Worm (Caenorhabditis elegans) whole organism, L3 larva: ENCODE measurements around the gene gst-28.

Experiments
- R02D3.7 ChIP-seq: fragments of 150-350 bp; optimal IDR thresholded peaks from 2 replicates; lab custom pipeline; 2014; ENCODE audit warnings: missing biosample characterization, missing genetic modification characterization
- aly-2 ChIP-seq: fragments of 150-350 bp; optimal IDR thresholded peaks from 2 replicates; lab custom pipeline; 2014; ENCODE audit warnings: missing biosample characterization, missing genetic modification characterization
- ama-1 ChIP-seq: fragments of 150-350 bp; optimal IDR thresholded peaks from 2 replicates; lab custom pipeline; 2018
- ceh-16 ChIP-seq: sonication (generic microtip); optimal IDR thresholded peaks from 2 replicates; lab custom pipeline; 2017; ENCODE audit warnings: missing biosample characterization, missing genetic modification characterization
- ceh-28 ChIP-seq: fragments of 150-350 bp; optimal IDR thresholded peaks from 2 replicates; lab custom pipeline; 2014; ENCODE audit warnings: missing biosample characterization, missing genetic modification reagents, missing genetic modification characterization
- ceh-82 ChIP-seq: fragments of 150-350 bp; optimal IDR thresholded peaks from 2 replicates; lab custom pipeline; 2014; ENCODE audit warnings: missing biosample characterization, missing genetic modification characterization
- ceh-9 ChIP-seq: sonication (generic microtip); optimal IDR thresholded peaks from 2 replicates; lab custom pipeline; 2018; ENCODE audit warnings: missing biosample characterization, missing genetic modification characterization
- daf-12 ChIP-seq: fragments of 150-350 bp; optimal IDR thresholded peaks from 2 replicates; lab custom pipeline; 2014; ENCODE audit warnings: missing biosample characterization, missing genetic modification reagents, missing genetic modification characterization
- egl-27 ChIP-seq: sonication (generic microtip); optimal IDR thresholded peaks from 4 replicates; lab custom pipeline; 2017; ENCODE audit warnings: missing biosample characterization, missing genetic modification reagents, missing genetic modification characterization
- egl-5 ChIP-seq: fragments of 150-350 bp; optimal IDR thresholded peaks from 2 replicates; lab custom pipeline; 2017; ENCODE audit warnings: missing biosample characterization, missing genetic modification reagents, missing genetic modification characterization, inconsistent platforms
- elt-1 ChIP-seq: fragments of 150-350 bp; optimal IDR thresholded peaks from 2 replicates; lab custom pipeline; 2014; ENCODE audit warnings: missing biosample characterization, missing genetic modification characterization
- elt-2 ChIP-seq: sonication (generic microtip); optimal IDR thresholded peaks from 2 replicates; lab custom pipeline; 2016; ENCODE audit warnings: missing genetic modification reagents, mild to moderate bottlenecking, missing genetic modification characterization, missing compliant biosample characterization
- elt-3 ChIP-seq, 3 experiments: fragments of 150-350 bp in 1 of 3; sonication (generic microtip) in 2 of 3; optimal IDR thresholded peaks; 2 replicates in 2 of 3; 4 replicates in 1 of 3; lab custom pipeline; 2014 to 2017; ENCODE audit warnings: missing biosample characterization in 3 of 3, missing genetic modification characterization in 3 of 3
- eor-1 ChIP-seq, 2 experiments: fragments of 150-350 bp; optimal IDR thresholded peaks; 2 replicates each; lab custom pipeline; 2014 to 2018; ENCODE audit warnings: missing biosample characterization in 2 of 2, missing genetic modification characterization in 2 of 2
- fkh-10 ChIP-seq: sonication (generic microtip); optimal IDR thresholded peaks from 2 replicates; lab custom pipeline; 2017; ENCODE audit warnings: missing biosample characterization, missing genetic modification reagents, missing genetic modification characterization
- hmg-11 ChIP-seq: sonication (generic microtip); optimal IDR thresholded peaks from 2 replicates; lab custom pipeline; 2016; ENCODE audit warnings: missing genetic modification characterization, missing compliant biosample characterization
- jun-1 ChIP-seq: fragments of 150-350 bp; optimal IDR thresholded peaks from 2 replicates; lab custom pipeline; 2014; ENCODE audit warnings: missing biosample characterization, missing genetic modification reagents, missing genetic modification characterization
- lin-15B ChIP-seq: fragments of 150-350 bp; optimal IDR thresholded peaks from 2 replicates; lab custom pipeline; 2014; ENCODE audit warnings: missing biosample characterization, missing genetic modification characterization
- lin-39 ChIP-seq: fragments of 150-350 bp; optimal IDR thresholded peaks from 2 replicates; lab custom pipeline; 2018; ENCODE audit warnings: missing biosample characterization, missing genetic modification reagents, missing genetic modification characterization
- lsy-12 ChIP-seq: sonication (generic microtip); optimal IDR thresholded peaks from 2 replicates; lab custom pipeline; 2016; ENCODE audit warnings: mild to moderate bottlenecking, missing genetic modification characterization, missing compliant biosample characterization
- mdl-1 ChIP-seq: fragments of 150-350 bp; optimal IDR thresholded peaks from 2 replicates; lab custom pipeline; 2014; ENCODE audit warnings: missing biosample characterization, missing genetic modification characterization
- nfya-1 ChIP-seq: sonication (generic microtip); optimal IDR thresholded peaks from 2 replicates; lab custom pipeline; 2017; ENCODE audit warnings: missing genetic modification characterization, mild to moderate bottlenecking, missing compliant biosample characterization, antibody characterized with exemption, moderate library complexity; ENCODE audit not compliant: insufficient read depth
- nhr-23 ChIP-seq: fragments of 150-350 bp; optimal IDR thresholded peaks from 2 replicates; lab custom pipeline; 2014; ENCODE audit warnings: missing biosample characterization, missing genetic modification reagents, missing genetic modification characterization
- nhr-237 ChIP-seq: fragments of 150-350 bp; optimal IDR thresholded peaks from 2 replicates; lab custom pipeline; 2014; ENCODE audit warnings: missing biosample characterization, missing genetic modification characterization
- nhr-25 ChIP-seq: sonication (generic microtip); optimal IDR thresholded peaks from 2 replicates; lab custom pipeline; 2017; ENCODE audit warnings: missing biosample characterization, missing genetic modification characterization
- nhr-28 ChIP-seq: fragments of 150-350 bp; optimal IDR thresholded peaks from 2 replicates; lab custom pipeline; 2014; ENCODE audit warnings: missing biosample characterization, missing genetic modification characterization
- nhr-43 ChIP-seq: sonication (generic microtip); optimal IDR thresholded peaks from 2 replicates; lab custom pipeline; 2016; ENCODE audit warnings: mild to moderate bottlenecking, missing genetic modification characterization, missing compliant biosample characterization; ENCODE audit not compliant: poor library complexity, severe bottlenecking
- nhr-67 ChIP-seq: fragments of 150-350 bp; optimal IDR thresholded peaks from 2 replicates; lab custom pipeline; 2014; ENCODE audit warnings: missing biosample characterization, missing genetic modification characterization
- nhr-77 ChIP-seq: fragments of 150-350 bp; optimal IDR thresholded peaks from 2 replicates; lab custom pipeline; 2014; ENCODE audit warnings: missing biosample characterization, missing genetic modification characterization
- pha-4 ChIP-seq: fragments of 150-350 bp; optimal IDR thresholded peaks from 2 replicates; lab custom pipeline; 2014; ENCODE audit warnings: missing biosample characterization, missing genetic modification reagents, missing genetic modification characterization
- sea-2 ChIP-seq: fragments of 150-350 bp; sonication (generic microtip); optimal IDR thresholded peaks from 4 replicates; lab custom pipeline; 2014; ENCODE audit warnings: missing biosample characterization, missing genetic modification reagents, missing genetic modification characterization
- skn-1 ChIP-seq: fragments of 150-350 bp; optimal IDR thresholded peaks from 2 replicates; lab custom pipeline; 2014; ENCODE audit warnings: missing biosample characterization, missing genetic modification characterization
- snpc-4 ChIP-seq: fragments of 150-350 bp; optimal IDR thresholded peaks from 2 replicates; lab custom pipeline; 2014; ENCODE audit warnings: missing biosample characterization, missing genetic modification characterization
- tbx-2 ChIP-seq: sonication (generic microtip); optimal IDR thresholded peaks from 2 replicates; lab custom pipeline; 2016; ENCODE audit warnings: mild to moderate bottlenecking, missing genetic modification characterization, missing compliant biosample characterization
- unc-39 ChIP-seq: sonication (generic microtip); optimal IDR thresholded peaks from 4 replicates; lab custom pipeline; 2017; ENCODE audit warnings: missing biosample characterization, missing genetic modification characterization
- zag-1 ChIP-seq: fragments of 150-350 bp; optimal IDR thresholded peaks from 2 replicates; lab custom pipeline; 2014; ENCODE audit warnings: missing biosample characterization, missing genetic modification characterization
- ztf-11 ChIP-seq: fragments of 150-350 bp; optimal IDR thresholded peaks from 2 replicates; lab custom pipeline; 2014; ENCODE audit warnings: missing biosample characterization, missing genetic modification characterization

The gst-28 gene

ce11 chrII:15190971-15191370, 23.6 kb upstream of the gst-28 start:
- TF ChIP-seq jun-1 (tag; lab: Kevin White, UChicago) (no peak), elt-2 (tag; lab: Kevin White, UChicago) (peak; percentile 68), pha-4 (peak; percentile 35)
- TF ChIP-seq, all 47 proteins: peak for 2

ce11 chrII:15189956-15190355, 22.6 kb upstream of the gst-28 start:
- TF ChIP-seq ceh-16 (tag; lab: Kevin White, UChicago) (no peak), skn-1 (tag; lab: Kevin White, UChicago) (peak; percentile 52), nfya-1 (tag; lab: Kevin White, UChicago) (peak; percentile 43), elt-3 (tag; optimal IDR thresholded peaks at IDR 0.05; lab: Kevin White, UChicago) (no peak), lin-39 (tag; lab: Kevin White, UChicago) (peak; percentile 65), fkh-10 (GFP tag; lab: Kevin White, UChicago) (peak; percentile 11), tbx-2 (no peak), pha-4 (peak; percentile 55), hmg-11 (tag; lab: Kevin White, UChicago) (peak; percentile 72), eor-1 (tag; optimal IDR thresholded peaks at IDR 0.05; lab: Kevin White, UChicago) (no peak)
- TF ChIP-seq, all 47 proteins: peak for 6

ce11 chrII:15185289-15185688, 17.9 kb upstream of the gst-28 start, which contains the start of gene gst-35:
TSS of gene gst-35 (minus strand) at chrII:15185389.
- TF ChIP-seq zag-1 (tag; lab: Kevin White, UChicago): no peak
- TF ChIP-seq ceh-28 (tag; lab: Kevin White, UChicago): no peak
- no peak for TF ChIP-seq elt-2 (tag; lab: Kevin White, UChicago)
- no peak for TF ChIP-seq tbx-2
- TF ChIP-seq nhr-67: no peak
- no peak for TF ChIP-seq nhr-43
- TF ChIP-seq mdl-1: no peak
- no peak for TF ChIP-seq elt-1 (tag; lab: Kevin White, UChicago)
- TF ChIP-seq skn-1 (tag; lab: Kevin White, UChicago): no peak
- no peak for TF ChIP-seq ztf-11

ce11 chrII:15183139-15183538, 15.8 kb upstream of the gst-28 start, which contains the start of gene gst-34:
TSS of gene gst-34 (minus strand) at chrII:15183239.
- TF ChIP-seq unc-39 (tag; lab: Kevin White, UChicago) (no peak), ama-1 (no peak), egl-27 (tag; lab: Kevin White, UChicago) (no peak), snpc-4 (no peak), nhr-23 (tag; lab: Kevin White, UChicago) (no peak), jun-1 (tag; lab: Kevin White, UChicago) (no peak), egl-5 (tag; lab: Kevin White, UChicago) (no peak), lsy-12 (tag; lab: Kevin White, UChicago) (no peak)

ce11 chrII:15178494-15178893, 11.1 kb upstream of the gst-28 start, which contains the start of gene gst-32:
TSS of gene gst-32 (minus strand) at chrII:15178594.
- no peak for TF ChIP-seq nfya-1 (tag; lab: Kevin White, UChicago)
- TF ChIP-seq ceh-28 (tag; lab: Kevin White, UChicago): no peak
- no peak for TF ChIP-seq jun-1 (tag; lab: Kevin White, UChicago)
- no peak for TF ChIP-seq pha-4
- no peak for TF ChIP-seq lin-39 (tag; lab: Kevin White, UChicago)
- TF ChIP-seq snpc-4: no peak
- TF ChIP-seq ceh-82 (tag; lab: Kevin White, UChicago): no peak
- TF ChIP-seq skn-1 (tag; lab: Kevin White, UChicago): no peak
- no peak for TF ChIP-seq R02D3.7 (tag; lab: Kevin White, UChicago)
- TF ChIP-seq nhr-28 (tag; lab: Kevin White, UChicago): no peak
- TF ChIP-seq nhr-67: no peak
- TF ChIP-seq nhr-25: no peak
- no peak for TF ChIP-seq daf-12 (tag; lab: Kevin White, UChicago)
- TF ChIP-seq mdl-1: no peak
- TF ChIP-seq zag-1 (tag; lab: Kevin White, UChicago): no peak
- no peak for TF ChIP-seq sea-2 (GFP tag; lab: Kevin White, UChicago)

ce11 chrII:15175643-15176042, 8.3 kb upstream of the gst-28 start, which contains the start of gene Y53F4B.36:
TSS of gene Y53F4B.36 (plus strand) at chrII:15175943.
- no peak for TF ChIP-seq lin-15B
- TF ChIP-seq nhr-25: no peak
- TF ChIP-seq elt-2 (tag; lab: Kevin White, UChicago): no peak
- no peak for TF ChIP-seq nhr-77
- no peak for TF ChIP-seq jun-1 (tag; lab: Kevin White, UChicago)
- TF ChIP-seq ceh-16 (tag; lab: Kevin White, UChicago): no peak
- no peak for TF ChIP-seq nhr-237 (tag; lab: Kevin White, UChicago)
- no peak for TF ChIP-seq aly-2 (tag; lab: Kevin White, UChicago)
- no peak for TF ChIP-seq ceh-9 (tag; lab: Kevin White, UChicago)
- TF ChIP-seq daf-12 (tag; lab: Kevin White, UChicago): no peak
- no peak for TF ChIP-seq egl-27 (tag; lab: Kevin White, UChicago)
- TF ChIP-seq, all 47 proteins: peak for 0
